Fruit fly (Drosophila melanogaster): ENCODE data around the gene Srp54.

The Srp54 gene

DNA sequence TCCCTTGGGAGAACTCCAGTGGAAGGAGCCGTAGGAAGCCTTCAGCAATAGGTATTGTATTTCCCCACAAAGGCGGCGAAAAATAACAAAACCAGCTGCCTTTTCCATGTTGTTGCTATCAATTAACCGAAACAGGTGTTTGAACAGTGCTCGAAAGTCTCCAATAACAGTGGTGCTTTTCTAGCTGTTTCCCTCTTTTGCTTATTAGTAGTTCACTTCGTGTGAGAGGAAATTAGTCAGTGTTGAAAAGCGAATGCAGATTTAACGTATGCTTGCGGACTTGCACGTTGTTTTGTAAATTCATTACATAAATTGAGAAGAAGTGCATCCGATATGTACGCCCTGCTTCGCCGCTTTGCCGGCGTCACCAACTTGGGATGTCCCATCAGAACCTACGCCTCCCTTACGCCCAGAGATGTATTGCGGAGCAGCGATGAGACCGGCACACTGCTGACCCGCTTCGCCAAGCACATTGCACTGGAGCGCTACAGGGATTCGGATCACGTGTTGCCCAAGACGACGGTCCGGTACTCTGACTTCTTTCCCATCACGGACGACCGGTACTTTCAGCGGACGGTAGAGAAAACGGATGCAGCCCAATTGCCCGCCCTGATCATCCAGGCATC is 26.0 kb downstream of the Srp54 start, which contains the start of the genes Datp and CG4619:
TSS of gene Datp (minus strand) at position 160 of the 626 bp plus-strand sequence.
TSS of gene CG4619 (plus strand) at position 233 of the 626 bp plus-strand sequence.
- TF ChIP-seq CG32264 (GFP tag; optimal IDR thresholded peaks at IDR 0.05) (peak; percentile 20), N (GFP tag; optimal IDR thresholded peaks at IDR 0.05) (no peak), Hr78 (GFP tag; optimal IDR thresholded peaks at IDR 0.05) (no peak), jim (GFP tag; optimal IDR thresholded peaks at IDR 0.05) (no peak), HLH106 (tag; optimal IDR thresholded peaks at IDR 0.05) (peak; percentile 49), Hnf4 (GFP tag; optimal IDR thresholded peaks at IDR 0.05) (peak; percentile 83), Dif (GFP tag; optimal IDR thresholded peaks at IDR 0.05; ENCODE audit: partially characterized antibody) (no peak), ey (GFP tag; optimal IDR thresholded peaks at IDR 0.05) (no peak), usp (GFP tag; optimal IDR thresholded peaks at IDR 0.05) (no peak), Hr83 (GFP tag; optimal IDR thresholded peaks at IDR 0.05; ENCODE audit: poor library complexity, severe bottlenecking) (peak; percentile 78), woc (GFP tag; optimal IDR thresholded peaks at IDR 0.05) (no peak), dmrt93B (GFP tag; optimal IDR thresholded peaks at IDR 0.05) (no peak), CG9705 (GFP tag; optimal IDR thresholded peaks at IDR 0.05) (peak; percentile 40), Dfd (GFP tag; optimal IDR thresholded peaks at IDR 0.05) (no peak), dl (GFP tag; optimal IDR thresholded peaks at IDR 0.05; ENCODE audit: insufficient read depth in 1 of 2, partially characterized antibody in 2 of 2) (no peak), psq (GFP tag; optimal IDR thresholded peaks at IDR 0.05) (peak; percentile 23), Rel (GFP tag; optimal IDR thresholded peaks at IDR 0.05) (no peak), Rel (tag; optimal IDR thresholded peaks at IDR 0.05) (peak; percentile 36), Myc (optimal IDR thresholded peaks at IDR 0.05) (peak; percentile 89), tai (GFP tag; optimal IDR thresholded peaks at IDR 0.05) (no peak), GATAd (GFP tag; optimal IDR thresholded peaks at IDR 0.05) (no peak), lola (GFP tag; optimal IDR thresholded peaks at IDR 0.05) (no peak), brk (GFP tag; optimal IDR thresholded peaks at IDR 0.05) (no peak), Sp1 (GFP tag; optimal IDR thresholded peaks at IDR 0.05) (peak; percentile 34), fru (GFP tag; optimal IDR thresholded peaks at IDR 0.05) (peak; percentile 52), dsf (GFP tag; optimal IDR thresholded peaks at IDR 0.05; ENCODE audit: borderline replicate concordance) (no peak), Abd-B (GFP tag; optimal IDR thresholded peaks at IDR 0.05) (no peak), foxo (GFP tag; optimal IDR thresholded peaks at IDR 0.05) (peak; percentile 2 to 69), sv (GFP tag; optimal IDR thresholded peaks at IDR 0.05) (peak; percentile 46), Jra (GFP tag; optimal IDR thresholded peaks at IDR 0.05) (peak; percentile 58), sage (GFP tag; optimal IDR thresholded peaks at IDR 0.05) (no peak), CrebA (GFP tag; optimal IDR thresholded peaks at IDR 0.05; ENCODE audit: borderline replicate concordance) (no peak), OdsH (GFP tag; optimal IDR thresholded peaks at IDR 0.05) (peak; percentile 52), Vsx2 (GFP tag; optimal IDR thresholded peaks at IDR 0.05; ENCODE audit: partially characterized antibody) (no peak), br (GFP tag; optimal IDR thresholded peaks at IDR 0.05) (peak; percentile 58), pan (optimal IDR thresholded peaks at IDR 0.05) (no peak), rgr (GFP tag; optimal IDR thresholded peaks at IDR 0.05) (peak; percentile 78), Mio (GFP tag; optimal IDR thresholded peaks at IDR 0.05) (no peak), h (GFP tag; optimal IDR thresholded peaks at IDR 0.05) (peak; percentile 60)

- no peak for TF ChIP-seq HLH106 (tag; optimal IDR thresholded peaks at IDR 0.05)
- TF ChIP-seq foxo (GFP tag; optimal IDR thresholded peaks at IDR 0.05): peak in 1 of 2 experiments; percentile 36
- peak; percentile 67 for TF ChIP-seq h (GFP tag; optimal IDR thresholded peaks at IDR 0.05)
- peak; percentile 40 for TF ChIP-seq rgr (GFP tag; optimal IDR thresholded peaks at IDR 0.05)
- TF ChIP-seq Rel (GFP tag; optimal IDR thresholded peaks at IDR 0.05): no peak
- no peak for TF ChIP-seq Rel (tag; optimal IDR thresholded peaks at IDR 0.05)
- TF ChIP-seq ey (GFP tag; optimal IDR thresholded peaks at IDR 0.05): peak; percentile 31
- peak; percentile 39 for TF ChIP-seq fru (GFP tag; optimal IDR thresholded peaks at IDR 0.05)
- no peak for TF ChIP-seq tai (GFP tag; optimal IDR thresholded peaks at IDR 0.05)
- peak; percentile 64 for TF ChIP-seq Hnf4 (GFP tag; optimal IDR thresholded peaks at IDR 0.05)
Measured at dm6 chr2L:9943521-9943920, 30.8 kb downstream of the Srp54 start.
